Worm (Caenorhabditis elegans): Measurements from ENCODE around the gene cpg-20.

DNA sequence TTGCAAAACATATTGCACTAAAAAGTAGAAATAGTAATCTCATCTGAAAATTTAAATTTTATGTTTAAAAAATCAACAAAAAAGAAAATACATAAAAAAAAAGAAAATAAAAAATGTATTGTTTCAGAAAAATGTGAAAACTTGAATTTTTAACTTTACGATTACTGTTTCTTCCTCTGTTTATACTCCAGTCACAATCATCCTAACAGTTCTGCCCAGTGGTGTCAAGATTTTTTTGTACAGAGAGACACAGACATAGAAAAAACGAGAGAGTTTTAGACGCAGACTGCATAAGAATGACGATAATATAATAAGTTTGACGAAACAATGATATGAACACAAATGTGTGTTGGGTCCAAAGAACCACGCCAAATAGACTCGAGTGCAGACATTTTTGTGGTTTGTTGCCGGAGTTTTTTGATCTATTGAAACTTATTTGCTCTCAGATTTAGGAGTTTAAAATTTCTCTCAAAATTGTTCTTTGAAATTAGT, 7.6 kb upstream of the cpg-20 start, which contains the start of gene ugt-20:
- TF ChIP-seq W03F9.2 (tag; optimal IDR thresholded peaks at IDR 0.05) = no peak
- no peak for TF ChIP-seq dao-5 (tag; optimal IDR thresholded peaks at IDR 0.05)
